Fruit fly (Drosophila melanogaster) whole organism, pupa: ENCODE results near the gene RpS13.
A peak's percentile ranks its signal among the peaks of the same experiment; 100 is the strongest.

Experiments used
- CG10348 ChIP-seq: fragments of 200-800 bp; sonication (Bioruptor generic); IDR thresholded peaks from 2 replicates; pipeline ENCODE4 v1.3.6; 2022; ENCODE audit warnings: missing biosample characterization, missing genetic modification characterization
- CG12605 ChIP-seq: fragments of 200-800 bp; sonication (Bioruptor generic); IDR thresholded peaks from 2 replicates; pipeline ENCODE4 v1.3.6; 2022; ENCODE audit warnings: missing biosample characterization, missing genetic modification characterization
- CG13204 ChIP-seq: fragments of 200-800 bp; sonication (Bioruptor generic); optimal IDR thresholded peaks from 2 replicates; lab custom pipeline; 2018; ENCODE audit warnings: missing biosample characterization, mild to moderate bottlenecking, missing genetic modification characterization, moderate library complexity
- CG14655 ChIP-seq: fragments of 200-800 bp; sonication (Bioruptor generic); optimal IDR thresholded peaks from 3 replicates; lab custom pipeline; 2017; ENCODE audit warnings: mild to moderate bottlenecking, missing biosample characterization, missing genetic modification reagents, missing genetic modification characterization
- CG15710 ChIP-seq: fragments of 200-800 bp; sonication (Bioruptor generic); optimal IDR thresholded peaks from 2 replicates; lab custom pipeline; 2018; ENCODE audit warnings: missing biosample characterization, mild to moderate bottlenecking, missing genetic modification characterization, moderate library complexity
- CG17806 ChIP-seq: fragments of 200-800 bp; sonication (Bioruptor generic); optimal IDR thresholded peaks from 2 replicates; lab custom pipeline; 2018; ENCODE audit warnings: missing biosample characterization, mild to moderate bottlenecking, missing genetic modification characterization, moderate library complexity
- CG32121 ChIP-seq: fragments of 200-800 bp; sonication (Bioruptor generic); IDR thresholded peaks from 2 replicates; pipeline ENCODE4 v1.3.6; 2022; ENCODE audit warnings: missing biosample characterization, missing genetic modification characterization
- CG34367 ChIP-seq: fragments of 200-800 bp; sonication (Bioruptor generic); optimal IDR thresholded peaks from 2 replicates; lab custom pipeline; 2018; ENCODE audit warnings: missing biosample characterization, mild to moderate bottlenecking, missing genetic modification characterization
- CG4496 ChIP-seq: fragments of 200-800 bp; sonication (Bioruptor generic); IDR thresholded peaks from 3 replicates; pipeline ENCODE4 v1.3.6; 2022; ENCODE audit warnings: missing biosample characterization, missing genetic modification characterization
- CG8159 ChIP-seq: fragments of 200-800 bp; sonication (Bioruptor generic); optimal IDR thresholded peaks from 3 replicates; lab custom pipeline; 2018; ENCODE audit warnings: missing biosample characterization, mild to moderate bottlenecking, missing genetic modification characterization, moderate library complexity
- CG8301 ChIP-seq: fragments of 200-800 bp; sonication (Bioruptor generic); optimal IDR thresholded peaks from 2 replicates; lab custom pipeline; 2018; ENCODE audit warnings: missing biosample characterization, mild to moderate bottlenecking, missing genetic modification characterization
- CG9948 ChIP-seq: fragments of 200-800 bp; sonication (Bioruptor generic); optimal IDR thresholded peaks from 2 replicates; lab custom pipeline; 2018; ENCODE audit warnings: missing biosample characterization, mild to moderate bottlenecking, missing genetic modification characterization, moderate library complexity
- D1 ChIP-seq: fragments of 200-800 bp; sonication (Bioruptor generic); optimal IDR thresholded peaks from 2 replicates; lab custom pipeline; 2018; ENCODE audit warnings: missing biosample characterization, mild to moderate bottlenecking, missing genetic modification characterization, moderate library complexity
- EcR ChIP-seq: fragments of 200-800 bp; sonication (Bioruptor generic); optimal IDR thresholded peaks from 3 replicates; lab custom pipeline; 2019; ENCODE audit warnings: missing biosample characterization, missing genetic modification characterization, mild to moderate bottlenecking, moderate library complexity, missing genetic modification reagents
- Ets98B ChIP-seq: fragments of 200-800 bp; sonication (Bioruptor generic); IDR thresholded peaks from 2 replicates; pipeline ENCODE4 v1.3.6; 2022; ENCODE audit warnings: missing biosample characterization, missing genetic modification characterization
- Pif1A ChIP-seq: fragments of 200-800 bp; sonication (Bioruptor generic); optimal IDR thresholded peaks from 3 replicates; lab custom pipeline; 2016; ENCODE audit warnings: missing biosample characterization, missing genetic modification characterization
- Pif1B ChIP-seq: fragments of 200-800 bp; sonication (Bioruptor generic); optimal IDR thresholded peaks from 3 replicates; lab custom pipeline; 2016; ENCODE audit warnings: missing biosample characterization, missing genetic modification characterization
- Snoo ChIP-seq: fragments of 200-800 bp; sonication (Bioruptor generic); optimal IDR thresholded peaks from 3 replicates; lab custom pipeline; 2017; ENCODE audit warnings: missing biosample characterization, mild to moderate bottlenecking, missing genetic modification characterization, inconsistent platforms
- fd96Ca ChIP-seq: fragments of 200-800 bp; sonication (Bioruptor generic); IDR thresholded peaks from 3 replicates; pipeline ENCODE4 v1.3.6; 2022; ENCODE audit warnings: missing biosample characterization, missing genetic modification characterization
- gl ChIP-seq: fragments of 200-800 bp; sonication (Bioruptor generic); optimal IDR thresholded peaks from 2 replicates; lab custom pipeline; 2018; ENCODE audit warnings: missing biosample characterization, mild to moderate bottlenecking, missing genetic modification characterization
- rn ChIP-seq: fragments of 200-800 bp; sonication (Bioruptor generic); IDR thresholded peaks from 2 replicates; pipeline ENCODE4 v1.3.6; 2022; ENCODE audit warnings: missing biosample characterization, missing genetic modification characterization

RpS13 gene

dm6 chr2L:8392298-8392697 lies 27.8 kb upstream of the RpS13 start, which contains the start of gene CG42820:
CG42820 (minus strand) TSS chr2L:8392398.
- TF ChIP-seq D1 (tag; lab: Kevin White, UChicago) (no peak), CG8301 (tag; lab: Kevin White, UChicago) (no peak), CG15710 (tag; lab: Kevin White, UChicago) (no peak), CG17806 (tag; lab: Kevin White, UChicago) (no peak), CG32121 (GFP tag; lab: Robert Waterston, UW) (no peak), Pif1B (GFP tag; lab: Kevin White, UChicago) (no peak), CG14655 (GFP tag; lab: Kevin White, UChicago) (no peak), rn (GFP tag; lab: Robert Waterston, UW) (no peak), Pif1A (GFP tag; lab: Kevin White, UChicago) (no peak), fd96Ca (GFP tag; lab: Robert Waterston, UW) (no peak), EcR (no peak), Ets98B (GFP tag; lab: Robert Waterston, UW) (no peak), CG4496 (GFP tag; lab: Robert Waterston, UW) (no peak), CG13204 (no peak), CG8159 (no peak)

DNA sequence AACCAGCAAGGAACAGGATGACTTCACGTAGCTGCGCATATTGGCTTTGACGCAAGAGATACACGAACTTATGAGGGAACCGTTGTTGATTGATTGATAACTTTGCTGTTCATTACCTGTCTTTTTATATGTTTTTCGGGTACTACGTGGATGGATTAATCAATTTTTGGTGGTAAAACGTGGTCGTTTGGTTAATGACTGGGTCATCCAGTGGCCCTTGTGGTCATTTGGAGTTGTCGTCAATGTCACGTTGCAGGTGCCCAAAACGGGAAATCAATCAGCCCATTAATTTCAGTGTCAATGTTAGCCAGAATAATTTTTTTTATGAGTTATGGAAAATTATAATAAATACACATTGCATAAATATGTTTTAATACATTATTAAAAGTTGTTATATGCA lies 24.8 kb upstream of the RpS13 start, which contains the start of gene CG42819:
CG42819 (minus strand) TSS at position 101 of the 400 bp plus-strand sequence.
- no peak for TF ChIP-seq CG8159
- TF ChIP-seq Ets98B (GFP tag; lab: Robert Waterston, UW) = no peak
- no peak for TF ChIP-seq CG9948 (tag; lab: Kevin White, UChicago)
- no peak for TF ChIP-seq fd96Ca (GFP tag; lab: Robert Waterston, UW)
- no peak for TF ChIP-seq D1 (tag; lab: Kevin White, UChicago)
- no peak for TF ChIP-seq CG17806 (tag; lab: Kevin White, UChicago)
- no peak for TF ChIP-seq Pif1B (GFP tag; lab: Kevin White, UChicago)

DNA sequence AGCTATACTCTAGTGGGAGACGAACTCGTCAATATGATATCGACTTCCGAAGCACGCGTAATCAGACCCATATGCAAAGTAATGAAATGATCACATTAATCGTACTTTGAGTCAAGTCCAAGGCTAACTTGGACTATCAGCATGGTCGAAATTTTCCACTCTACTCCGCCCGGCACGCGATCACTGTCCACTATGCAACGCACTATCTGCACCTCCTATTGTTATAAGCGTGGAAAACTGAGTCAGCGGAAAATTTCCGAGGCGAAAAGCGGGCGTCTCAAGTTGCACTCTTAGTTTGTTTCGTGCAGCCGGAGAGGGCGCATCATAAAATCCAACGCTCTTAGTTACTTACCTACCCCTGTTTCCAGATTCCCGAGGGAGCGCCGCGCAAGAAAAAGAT lies 21.4 kb upstream of the RpS13 start:
- TF ChIP-seq CG10348 (GFP tag; lab: Robert Waterston, UW) (no peak), Snoo (tag; lab: Kevin White, UChicago) (no peak), CG8159 (no peak), Ets98B (GFP tag; lab: Robert Waterston, UW) (no peak), CG14655 (GFP tag; lab: Kevin White, UChicago) (no peak), CG12605 (GFP tag; lab: Robert Waterston, UW) (no peak), Pif1B (GFP tag; lab: Kevin White, UChicago) (no peak)

DNA sequence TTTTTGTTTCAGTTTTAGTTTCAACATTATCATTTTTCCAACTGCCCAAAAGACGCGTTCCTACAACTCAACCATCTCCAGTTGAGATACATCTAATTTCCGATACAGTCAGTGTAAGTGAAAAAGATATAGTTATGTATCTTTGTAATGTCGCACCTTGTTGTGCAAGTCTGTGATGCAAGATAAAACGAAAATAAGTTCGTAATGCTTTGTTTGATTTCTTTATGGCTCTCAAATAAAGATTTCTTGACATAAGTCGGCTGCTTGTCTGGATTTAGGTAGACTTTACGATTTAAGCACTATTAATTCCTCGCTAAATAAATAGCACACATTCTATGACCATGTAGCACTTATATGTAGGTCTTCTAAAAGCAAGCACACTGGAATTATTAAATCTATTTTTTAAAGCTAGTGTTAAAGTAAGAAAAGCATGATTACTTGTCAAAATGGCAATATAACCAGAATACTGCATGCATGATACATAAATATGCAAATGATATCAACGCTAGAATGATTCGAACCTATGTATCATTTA lies 20.6 kb upstream of the RpS13 start:
- TF ChIP-seq CG32121 (GFP tag; lab: Robert Waterston, UW) = no peak
- TF ChIP-seq D1 (tag; lab: Kevin White, UChicago) = no peak
- no peak for TF ChIP-seq gl (tag; lab: Kevin White, UChicago)
- no peak for TF ChIP-seq CG15710 (tag; lab: Kevin White, UChicago)
- no peak for TF ChIP-seq CG9948 (tag; lab: Kevin White, UChicago)
- no peak for TF ChIP-seq Pif1B (GFP tag; lab: Kevin White, UChicago)
- no peak for TF ChIP-seq CG13204

dm6 chr2L:8384108-8384601 lies 19.7 kb upstream of the RpS13 start, which contains the start of the genes Dad1 and CG13384:
Dad1 (minus strand) TSS chr2L:8384137.
CG13384 (plus strand) TSS chr2L:8384455.
- TF ChIP-seq CG10348 (GFP tag; lab: Robert Waterston, UW) = peak; percentile 61; the same call in 1 of the 2 replicates
- peak; percentile 76 for TF ChIP-seq Ets98B (GFP tag; lab: Robert Waterston, UW)
- TF ChIP-seq CG32121 (GFP tag; lab: Robert Waterston, UW) = peak; percentile 90
- peak; percentile 92 for TF ChIP-seq Snoo (tag; lab: Kevin White, UChicago)
- peak; percentile 86 for TF ChIP-seq CG34367 (tag; lab: Kevin White, UChicago)
- TF ChIP-seq Pif1B (GFP tag; lab: Kevin White, UChicago) = peak; percentile 69
- TF ChIP-seq CG12605 (GFP tag; lab: Robert Waterston, UW) = peak; percentile 78
- peak; percentile 33 for TF ChIP-seq Pif1A (GFP tag; lab: Kevin White, UChicago)
- TF ChIP-seq EcR = peak; percentile 22
- TF ChIP-seq CG4496 (GFP tag; lab: Robert Waterston, UW) = peak; percentile 88
- TF ChIP-seq gl (tag; lab: Kevin White, UChicago) = peak; percentile 30
- peak; percentile 86 for TF ChIP-seq CG8301 (tag; lab: Kevin White, UChicago)
- TF ChIP-seq rn (GFP tag; lab: Robert Waterston, UW) = peak; percentile 81
- no peak for TF ChIP-seq CG13204
- TF ChIP-seq CG9948 (tag; lab: Kevin White, UChicago) = peak; percentile 92
- TF ChIP-seq CG8159 = peak; percentile 96
- peak; percentile 92 for TF ChIP-seq CG17806 (tag; lab: Kevin White, UChicago)
- peak; percentile 86 for TF ChIP-seq D1 (tag; lab: Kevin White, UChicago)
- TF ChIP-seq CG15710 (tag; lab: Kevin White, UChicago) = peak; percentile 95
- peak; percentile 93 for TF ChIP-seq CG14655 (GFP tag; lab: Kevin White, UChicago)
- TF ChIP-seq fd96Ca (GFP tag; lab: Robert Waterston, UW) = no peak

DNA sequence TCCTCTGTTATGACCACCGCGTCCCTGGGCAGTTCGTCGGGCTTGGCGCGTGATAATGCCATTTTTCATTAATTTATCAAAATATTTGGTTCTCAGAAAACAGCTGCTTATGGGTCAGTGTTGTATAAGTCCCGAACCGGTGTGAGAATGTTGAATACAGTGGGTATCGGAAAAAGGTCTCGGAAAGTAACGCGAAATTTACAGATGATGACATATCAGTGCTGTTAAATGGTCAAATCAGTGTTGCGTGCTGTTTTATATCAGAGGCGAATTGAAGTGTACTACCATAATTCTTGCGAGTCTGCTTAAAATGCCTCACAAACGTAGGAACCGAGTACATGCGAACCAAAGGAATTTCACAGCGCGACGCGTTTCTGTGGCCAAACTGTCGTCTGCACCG lies 18.2 kb upstream of the RpS13 start, which contains the start of the genes CG13392 and Rcd4:
CG13392 (minus strand) TSS at position 162 of the 400 bp plus-strand sequence.
Rcd4 (plus strand) TSS at position 216 of the 400 bp plus-strand sequence.
- TF ChIP-seq CG10348 (GFP tag; lab: Robert Waterston, UW) (no peak), Snoo (tag; lab: Kevin White, UChicago) (peak; percentile 67), CG34367 (tag; lab: Kevin White, UChicago) (peak; percentile 7), D1 (tag; lab: Kevin White, UChicago) (no peak), CG17806 (tag; lab: Kevin White, UChicago) (peak; percentile 34), CG4496 (GFP tag; lab: Robert Waterston, UW) (peak; percentile 80), rn (GFP tag; lab: Robert Waterston, UW) (peak; percentile 15; the same call in 1 of the 2 replicates), Pif1A (GFP tag; lab: Kevin White, UChicago) (peak; percentile 48), CG8159 (peak; percentile 47), EcR (peak; percentile 0), gl (tag; lab: Kevin White, UChicago) (peak; percentile 44), CG15710 (tag; lab: Kevin White, UChicago) (peak; percentile 37), Pif1B (GFP tag; lab: Kevin White, UChicago) (peak; percentile 34), CG8301 (tag; lab: Kevin White, UChicago) (peak; percentile 17), CG32121 (GFP tag; lab: Robert Waterston, UW) (no peak), CG14655 (GFP tag; lab: Kevin White, UChicago) (peak; percentile 25), CG9948 (tag; lab: Kevin White, UChicago) (no peak), fd96Ca (GFP tag; lab: Robert Waterston, UW) (no peak; the same call in 2 of the 3 replicates), CG13204 (no peak), Ets98B (GFP tag; lab: Robert Waterston, UW) (peak; percentile 66), CG12605 (GFP tag; lab: Robert Waterston, UW) (no peak)
